Worm (Caenorhabditis elegans): ENCODE measurements around the gene C13A10.1.

C13A10.1 gene

DNA sequence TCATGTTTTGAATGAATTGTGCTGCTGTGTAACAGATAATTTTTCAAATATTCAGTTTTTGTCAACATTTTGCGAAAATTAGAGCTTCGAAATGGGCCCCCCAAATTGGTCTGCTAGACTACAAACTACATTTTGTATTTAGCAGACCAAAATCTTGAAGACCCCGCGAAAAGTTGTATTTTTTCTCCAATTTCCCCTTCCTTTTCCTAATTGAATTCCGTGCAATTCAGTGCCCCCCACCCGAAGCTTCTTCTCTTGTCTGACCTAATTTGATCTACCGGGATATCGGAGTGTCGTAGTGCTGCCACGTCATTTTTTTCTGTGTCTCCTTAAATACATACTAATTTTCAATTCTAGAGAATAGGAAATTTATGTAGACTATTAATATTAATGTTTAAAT is 31.4 kb downstream of the C13A10.1 start:
- peak; percentile 17 for TF ChIP-seq unc-86 (tag; optimal IDR thresholded peaks at IDR 0.05)
- no peak for TF ChIP-seq efl-1 (optimal IDR thresholded peaks at IDR 0.05)
- peak in 1 of 2 experiments; percentile 90 for TF ChIP-seq efl-1 (GFP tag; optimal IDR thresholded peaks at IDR 0.05 in 1 of 2)
- no peak for TF ChIP-seq tbx-2 (tag; optimal IDR thresholded peaks at IDR 0.05)
- no peak for TF ChIP-seq egl-13 (tag; optimal IDR thresholded peaks at IDR 0.05)
- peak; percentile 40 for TF ChIP-seq lin-14 (GFP tag; optimal IDR thresholded peaks at IDR 0.05)

ce11 chrII:1323190-1323651 is 32.2 kb downstream of the C13A10.1 start:
- TF ChIP-seq unc-62 (GFP tag; optimal IDR thresholded peaks at IDR 0.05) (no peak), mab-9 (GFP tag; IDR thresholded peaks at IDR 0.05) (no peak), nhr-47 (tag; optimal IDR thresholded peaks at IDR 0.05) (peak; percentile 46), fos-1 (tag; optimal IDR thresholded peaks at IDR 0.05) (no peak), nhr-237 (tag; optimal IDR thresholded peaks at IDR 0.05) (no peak), hlh-17 (GFP tag; optimal IDR thresholded peaks at IDR 0.05; ENCODE audit: borderline replicate concordance) (no peak), zip-4 (GFP tag; optimal IDR thresholded peaks at IDR 0.05) (no peak), lsy-2 (tag; optimal IDR thresholded peaks at IDR 0.05) (peak; percentile 28 to 34), fkh-10 (GFP tag; optimal IDR thresholded peaks at IDR 0.05) (no peak), nhr-85 (tag) (no peak), Y116A8C.19 (tag; optimal IDR thresholded peaks at IDR 0.05; ENCODE audit: borderline replicate concordance) (no peak), aly-2 (tag; optimal IDR thresholded peaks at IDR 0.05) (no peak), lin-39 (tag; optimal IDR thresholded peaks at IDR 0.05) (no peak), aha-1 (tag; optimal IDR thresholded peaks at IDR 0.05) (no peak), hpl-2 (GFP tag; optimal IDR thresholded peaks at IDR 0.05) (no peak), rnt-1 (tag; optimal IDR thresholded peaks at IDR 0.05) (no peak), vab-15 (tag; optimal IDR thresholded peaks at IDR 0.05) (no peak), skn-1 (tag; optimal IDR thresholded peaks at IDR 0.05) (no peak), ceh-88 (GFP tag; IDR thresholded peaks at IDR 0.05) (no peak), dpl-1 (GFP tag; optimal IDR thresholded peaks at IDR 0.05) (peak in 1 of 3 experiments; percentile 54), nhr-11 (tag; optimal IDR thresholded peaks at IDR 0.05) (no peak), jun-1 (tag; optimal IDR thresholded peaks at IDR 0.05) (no peak), elt-2 (tag; optimal IDR thresholded peaks at IDR 0.05) (no peak), nhr-71 (tag; optimal IDR thresholded peaks at IDR 0.05) (peak; percentile 51), nhr-77 (tag; optimal IDR thresholded peaks at IDR 0.05) (no peak), mdl-1 (tag; optimal IDR thresholded peaks at IDR 0.05) (no peak), pag-3 (tag; optimal IDR thresholded peaks at IDR 0.05; ENCODE audit: borderline replicate concordance, insufficient read depth) (no peak), swsn-7 (tag; optimal IDR thresholded peaks at IDR 0.05) (no peak), nhr-19 (GFP tag; conservative IDR thresholded peaks at IDR 0.05) (no peak), lin-13 (GFP tag; optimal IDR thresholded peaks at IDR 0.05) (no peak), elt-3 (tag; optimal IDR thresholded peaks at IDR 0.05) (no peak), mef-2 (tag; optimal IDR thresholded peaks at IDR 0.05) (no peak), C16A3.4 (tag; optimal IDR thresholded peaks at IDR 0.05) (no peak), lin-15B (tag; optimal IDR thresholded peaks at IDR 0.05) (peak; percentile 31), C04F5.9 (tag; optimal IDR thresholded peaks at IDR 0.05) (no peak), unc-86 (tag; optimal IDR thresholded peaks at IDR 0.05) (peak; percentile 55), blmp-1 (tag; optimal IDR thresholded peaks at IDR 0.05) (no peak), nhr-76 (tag; optimal IDR thresholded peaks at IDR 0.05) (no peak), dsc-1 (tag; optimal IDR thresholded peaks at IDR 0.05) (no peak), efl-3 (GFP tag; optimal IDR thresholded peaks at IDR 0.05) (no peak), egl-27 (tag; optimal IDR thresholded peaks at IDR 0.05) (no peak), tlp-1 (tag; optimal IDR thresholded peaks at IDR 0.05) (no peak), alr-1 (tag; optimal IDR thresholded peaks at IDR 0.05; ENCODE audit: borderline replicate concordance) (no peak), isw-1 (GFP tag; IDR thresholded peaks at IDR 0.05) (peak; percentile 19; the same call in 1 of the 2 replicates), ceh-63 (GFP tag; optimal IDR thresholded peaks at IDR 0.05) (no peak), egl-13 (tag; optimal IDR thresholded peaks at IDR 0.05) (peak; percentile 19), F16B12.6 (tag; optimal IDR thresholded peaks at IDR 0.05) (no peak), lin-14 (GFP tag; optimal IDR thresholded peaks at IDR 0.05) (peak; percentile 69)

Data from whole organism, L1 larva.